Worm (Caenorhabditis elegans): ENCODE results near the gene oac-39.
A peak's percentile ranks its signal among the peaks of the same experiment; 100 is the strongest.

DNA sequence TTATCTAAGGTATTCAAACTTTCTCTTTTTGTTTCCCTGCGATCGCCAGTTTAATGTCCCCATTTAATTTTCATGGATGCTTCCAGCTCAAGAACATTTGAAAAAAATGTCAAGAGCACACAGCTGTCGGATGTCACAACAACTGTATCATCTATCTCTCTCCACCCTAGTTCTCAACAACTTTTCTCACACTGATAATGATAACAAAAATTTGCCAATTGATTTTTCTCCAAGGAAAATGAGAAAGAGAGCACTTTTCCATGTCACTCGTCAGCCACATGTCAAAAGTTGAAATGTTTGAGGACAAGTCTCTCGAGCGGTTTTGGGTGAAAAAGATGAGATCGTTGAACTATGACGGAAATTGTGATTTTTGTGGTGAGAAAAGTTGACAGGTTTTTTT is 29.6 kb upstream of the oac-39 start:
- TF ChIP-seq zag-1 (tag; optimal IDR thresholded peaks at IDR 0.05) (no peak), ztf-11 (tag; optimal IDR thresholded peaks at IDR 0.05) (no peak), zip-11 (GFP tag; IDR thresholded peaks at IDR 0.05) (no peak), tra-1 (GFP tag; IDR thresholded peaks at IDR 0.05) (no peak), ceh-20 (GFP tag; IDR thresholded peaks at IDR 0.05) (peak; percentile 33; the same call in 1 of the 2 replicates)
